Fruit fly (Drosophila melanogaster) whole organism, wandering third instar larva: ENCODE results near the gene Pgant5.

Experiments
- Abd-B ChIP-seq: fragments of >200 bp; optimal IDR thresholded peaks from 2 replicates; lab custom pipeline; 2017; ENCODE audit warnings: missing biosample characterization, missing genetic modification characterization
- HLH106 ChIP-seq: fragments of 200-800 bp; optimal IDR thresholded peaks from 3 replicates; lab custom pipeline; 2019; ENCODE audit warnings: missing biosample characterization, mild to moderate bottlenecking, missing genetic modification characterization, moderate library complexity
- Jra ChIP-seq: sonication (Bioruptor generic); optimal IDR thresholded peaks from 2 replicates; lab custom pipeline; 2016; ENCODE audit warnings: missing biosample characterization, missing genetic modification characterization
- Mio ChIP-seq: sonication (Bioruptor generic); optimal IDR thresholded peaks from 2 replicates; lab custom pipeline; 2016; ENCODE audit warnings: missing biosample characterization, missing genetic modification characterization
- N ChIP-seq: fragments of >200 bp; optimal IDR thresholded peaks from 2 replicates; lab custom pipeline; 2018; ENCODE audit warnings: missing biosample characterization, missing external identifiers, missing genetic modification characterization
- OdsH ChIP-seq: fragments of 200-800 bp; sonication (Bioruptor generic); optimal IDR thresholded peaks from 2 replicates; lab custom pipeline; 2016; ENCODE audit warnings: missing biosample characterization, mild to moderate bottlenecking, missing genetic modification characterization
- Sp1 ChIP-seq: fragments of 200-800 bp; sonication (Bioruptor generic); optimal IDR thresholded peaks from 3 replicates; lab custom pipeline; 2019; ENCODE audit warnings: missing biosample characterization, mild to moderate bottlenecking, missing genetic modification characterization, moderate library complexity
- foxo ChIP-seq, 2 experiments: fragments of 200-800 bp; sonication (Bioruptor generic); optimal IDR thresholded peaks; 2 replicates in 1 of 2; 3 replicates in 1 of 2; lab custom pipeline; 2016 to 2017; ENCODE audit warnings: missing biosample characterization in 2 of 2, missing genetic modification characterization in 2 of 2
- h ChIP-seq: fragments of 200-800 bp; sonication (Bioruptor generic); optimal IDR thresholded peaks from 3 replicates; lab custom pipeline; 2016; ENCODE audit warnings: missing biosample characterization, mild to moderate bottlenecking, missing genetic modification characterization
- psq ChIP-seq: fragments of 200-800 bp; sonication (Bioruptor generic); optimal IDR thresholded peaks from 3 replicates; lab custom pipeline; 2017; ENCODE audit warnings: missing biosample characterization, mild to moderate bottlenecking, missing genetic modification characterization, moderate library complexity
- sv ChIP-seq: fragments of 200-800 bp; sonication (Bioruptor generic); optimal IDR thresholded peaks from 3 replicates; lab custom pipeline; 2016; ENCODE audit warnings: missing biosample characterization, missing genetic modification characterization
- usp ChIP-seq: fragments of >200 bp; optimal IDR thresholded peaks from 2 replicates; lab custom pipeline; 2017; ENCODE audit warnings: missing biosample characterization, missing genetic modification characterization

DNA sequence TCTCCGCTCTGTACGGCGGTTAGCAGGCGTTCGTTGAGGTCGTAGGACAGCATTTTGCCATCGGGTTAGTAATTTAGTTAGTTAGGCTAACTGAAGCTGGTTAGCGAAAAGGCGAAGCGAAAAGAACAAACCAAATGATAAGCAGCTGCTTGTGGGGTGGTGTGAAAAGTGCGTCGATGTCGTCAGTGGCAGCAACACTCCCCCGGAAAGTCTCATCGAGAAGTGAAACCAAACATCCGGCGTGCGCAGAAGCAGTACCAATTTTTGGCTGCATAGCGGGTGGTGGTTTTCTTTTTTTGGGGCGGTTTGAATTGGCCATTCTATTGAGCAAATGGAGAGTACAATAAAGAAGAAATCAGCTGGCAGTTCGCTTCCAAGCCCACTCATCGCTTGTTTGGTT, 42.6 kb downstream of the Pgant5 start, which contains the start of gene CG9121:
- TF ChIP-seq foxo (GFP tag; optimal IDR thresholded peaks at IDR 0.05; lab: Kevin White, UChicago) (no peak), HLH106 (tag; lab: Kevin White, UChicago) (no peak), psq (GFP tag; lab: Kevin White, UChicago) (no peak), Abd-B (no peak), Mio (GFP tag; lab: Kevin White, UChicago) (no peak), OdsH (no peak), usp (no peak), h (no peak), Sp1 (GFP tag; lab: Kevin White, UChicago) (no peak), N (GFP tag; lab: Kevin White, UChicago) (no peak), sv (GFP tag; lab: Kevin White, UChicago) (no peak), Jra (GFP tag; lab: Kevin White, UChicago) (no peak)
